Fruit fly (Drosophila melanogaster) whole organism, embryonic: ENCODE data around the gene CG12680.

Source experiments
- ATbp ChIP-seq: fragments of 200-800 bp; sonication (Bioruptor generic); optimal IDR thresholded peaks from 2 replicates; lab custom pipeline; 2017; ENCODE audit warnings: missing biosample characterization, mild to moderate bottlenecking, missing genetic modification characterization, missing genetic modification reagents
- Ada2b ChIP-seq: fragments of 200-800 bp; sonication (Bioruptor generic); IDR thresholded peaks from 2 replicates; pipeline ENCODE4 v1.3.6; 2022; ENCODE audit warnings: missing biosample characterization, missing genetic modification characterization
- CG10543 ChIP-seq: fragments of 200-800 bp; sonication (Bioruptor generic); optimal IDR thresholded peaks from 3 replicates; lab custom pipeline; 2017; ENCODE audit warnings: missing biosample characterization, mild to moderate bottlenecking, missing genetic modification characterization, moderate library complexity
- CG17328 ChIP-seq: fragments of 200-800 bp; sonication (Bioruptor generic); IDR thresholded peaks from 2 replicates; pipeline ENCODE4 v1.3.6; 2022; ENCODE audit warnings: missing biosample characterization, missing genetic modification characterization
- CG17385 ChIP-seq: fragments of 200-800 bp; sonication (Bioruptor generic); optimal IDR thresholded peaks from 3 replicates; lab custom pipeline; 2018; ENCODE audit warnings: missing biosample characterization, mild to moderate bottlenecking, missing genetic modification characterization
- CG18262 ChIP-seq: fragments of 200-800 bp; optimal IDR thresholded peaks from 3 replicates; lab custom pipeline; 2019; ENCODE audit warnings: missing biosample characterization, mild to moderate bottlenecking, missing genetic modification characterization, moderate library complexity
- CG18764 ChIP-seq: fragments of 200-800 bp; sonication (Bioruptor generic); optimal IDR thresholded peaks from 3 replicates; lab custom pipeline; 2016; ENCODE audit warnings: missing biosample characterization, missing genetic modification characterization
- CG2129 ChIP-seq: fragments of 200-800 bp; sonication (Bioruptor generic); IDR thresholded peaks from 2 replicates; pipeline ENCODE4 v1.3.6; 2022; ENCODE audit warnings: missing biosample characterization, missing genetic modification characterization; ENCODE audit not compliant: partially characterized antibody
- CG32532 ChIP-seq: fragments of 200-800 bp; sonication (Bioruptor generic); IDR thresholded peaks from 2 replicates; pipeline ENCODE4 v1.3.6; 2022; ENCODE audit warnings: missing biosample characterization, missing genetic modification characterization
- CG34224 ChIP-seq: fragments of 200-800 bp; sonication (Bioruptor generic); IDR thresholded peaks from 3 replicates; pipeline ENCODE4 v1.3.6; 2022; ENCODE audit warnings: missing biosample characterization, missing genetic modification characterization; ENCODE audit not compliant: partially characterized antibody
- CG5953 ChIP-seq: fragments of 200-800 bp; sonication (Bioruptor generic); IDR thresholded peaks from 2 replicates; pipeline ENCODE4 v1.3.6; 2022; ENCODE audit warnings: missing biosample characterization, missing genetic modification characterization
- CG7786 ChIP-seq: fragments of 200-800 bp; sonication (Bioruptor generic); optimal IDR thresholded peaks from 2 replicates; lab custom pipeline; 2016; ENCODE audit warnings: missing biosample characterization, missing genetic modification characterization
- CHES-1-like ChIP-seq: fragments of 200-800 bp; sonication (Bioruptor generic); optimal IDR thresholded peaks from 2 replicates; lab custom pipeline; 2016; ENCODE audit warnings: missing biosample characterization, missing genetic modification characterization
- HLH3B ChIP-seq: fragments of 200-800 bp; sonication (Bioruptor generic); IDR thresholded peaks from 2 replicates; pipeline ENCODE4 v1.3.6; 2022; ENCODE audit warnings: missing biosample characterization, missing genetic modification characterization
- Med ChIP-seq: fragments of 200-800 bp; sonication (Bioruptor generic); peaks from one replicate; lab custom pipeline; 2016; ENCODE audit warnings: missing biosample characterization, missing genetic modification characterization, mild to moderate bottlenecking, inconsistent platforms, moderate library complexity
- Neu2 ChIP-seq: fragments of 200-800 bp; sonication (Bioruptor generic); optimal IDR thresholded peaks from 3 replicates; lab custom pipeline; 2016; ENCODE audit warnings: missing biosample characterization, missing genetic modification characterization, borderline replicate concordance
- Poxn ChIP-seq: fragments of 200-800 bp; sonication (Bioruptor generic); IDR thresholded peaks from 2 replicates; pipeline ENCODE4 v1.3.6; 2022; ENCODE audit warnings: missing biosample characterization, missing genetic modification characterization
- Ravus ChIP-seq: fragments of 200-800 bp; sonication (Bioruptor generic); IDR thresholded peaks from 2 replicates; pipeline ENCODE4 v1.3.6; 2022; ENCODE audit warnings: missing biosample characterization, missing genetic modification characterization
- Rfx ChIP-seq: fragments of 200-800 bp; sonication (Bioruptor generic); IDR thresholded peaks from 2 replicates; pipeline ENCODE4 v1.3.6; 2022; ENCODE audit warnings: missing biosample characterization, missing genetic modification characterization
- Sox102F ChIP-seq: fragments of 200-800 bp; sonication (Bioruptor generic); optimal IDR thresholded peaks from 2 replicates; lab custom pipeline; 2018; ENCODE audit warnings: missing biosample characterization, mild to moderate bottlenecking, missing genetic modification characterization, moderate library complexity
- Sry-δ ChIP-seq: fragments of 200-800 bp; sonication (Bioruptor generic); optimal IDR thresholded peaks from 2 replicates; lab custom pipeline; 2016; ENCODE audit warnings: missing biosample characterization, missing genetic modification characterization
- Vsx1 ChIP-seq: fragments of 200-800 bp; sonication (Bioruptor generic); optimal IDR thresholded peaks from 2 replicates; lab custom pipeline; 2017; ENCODE audit warnings: missing biosample characterization, mild to moderate bottlenecking, missing genetic modification characterization, missing genetic modification reagents
- Xrp1 ChIP-seq: fragments of 200-800 bp; sonication (Bioruptor generic); IDR thresholded peaks from 2 replicates; pipeline ENCODE4 v1.3.6; 2022; ENCODE audit warnings: missing biosample characterization, missing genetic modification characterization
- bsh ChIP-seq, 2 experiments: fragments of 200-800 bp; sonication (Bioruptor generic); optimal IDR thresholded peaks; 2 replicates each; lab custom pipeline; 2017 to 2018; ENCODE audit warnings: mild to moderate bottlenecking in 2 of 2, missing biosample characterization in 2 of 2, missing genetic modification characterization in 2 of 2, moderate library complexity in 1 of 2
- chinmo ChIP-seq: fragments of 200-800 bp; sonication (Bioruptor generic); IDR thresholded peaks from 4 replicates; pipeline ENCODE4 v1.3.6; 2022; ENCODE audit warnings: missing biosample characterization, missing genetic modification characterization; ENCODE audit not compliant: partially characterized antibody
- dysf ChIP-seq: fragments of 200-800 bp; sonication (Bioruptor generic); IDR thresholded peaks from 3 replicates; pipeline ENCODE4 v1.3.6; 2022; ENCODE audit warnings: missing biosample characterization, missing genetic modification characterization
- ems ChIP-seq: fragments of 200-800 bp; sonication (Bioruptor generic); optimal IDR thresholded peaks from 3 replicates; lab custom pipeline; 2016; ENCODE audit warnings: missing biosample characterization, missing genetic modification characterization
- ewg ChIP-seq: fragments of 200-800 bp; sonication (Bioruptor generic); optimal IDR thresholded peaks from 3 replicates; lab custom pipeline; 2017; ENCODE audit warnings: mild to moderate bottlenecking, missing biosample characterization, missing genetic modification reagents, missing genetic modification characterization
- exex ChIP-seq: fragments of 200-800 bp; sonication (Bioruptor generic); optimal IDR thresholded peaks from 4 replicates; lab custom pipeline; 2018; ENCODE audit warnings: missing biosample characterization, mild to moderate bottlenecking, missing genetic modification characterization, moderate library complexity
- fd64A ChIP-seq: fragments of 200-800 bp; sonication (Bioruptor generic); optimal IDR thresholded peaks from 3 replicates; lab custom pipeline; 2018; ENCODE audit warnings: missing biosample characterization, mild to moderate bottlenecking, missing genetic modification characterization
- inv ChIP-seq: fragments of 200-800 bp; sonication (Bioruptor generic); IDR thresholded peaks from 2 replicates; pipeline ENCODE4 v1.3.6; 2022; ENCODE audit warnings: missing biosample characterization, missing genetic modification characterization; ENCODE audit not compliant: partially characterized antibody
- kay ChIP-seq: fragments of 200-800 bp; sonication (Bioruptor generic); optimal IDR thresholded peaks from 2 replicates; lab custom pipeline; 2016; ENCODE audit warnings: missing biosample characterization, missing genetic modification characterization
- kni ChIP-seq: fragments of 200-800 bp; sonication (Bioruptor generic); optimal IDR thresholded peaks from 3 replicates; lab custom pipeline; 2017; ENCODE audit warnings: mild to moderate bottlenecking, missing biosample characterization, missing genetic modification reagents, missing genetic modification characterization
- knrl ChIP-seq: fragments of 200-800 bp; sonication (Bioruptor generic); IDR thresholded peaks from 3 replicates; pipeline ENCODE4 v1.3.6; 2022; ENCODE audit warnings: missing biosample characterization, missing genetic modification characterization; ENCODE audit not compliant: partially characterized antibody
- nom ChIP-seq: fragments of 200-800 bp; sonication (Bioruptor generic); optimal IDR thresholded peaks from 2 replicates; lab custom pipeline; 2017; ENCODE audit warnings: missing biosample characterization, missing genetic modification characterization, mild to moderate bottlenecking, moderate library complexity, missing genetic modification reagents
- onecut ChIP-seq: fragments of 200-800 bp; sonication (Bioruptor generic); IDR thresholded peaks from 2 replicates; pipeline ENCODE4 v1.3.6; 2022; ENCODE audit warnings: missing biosample characterization, missing genetic modification characterization
- phol ChIP-seq: fragments of 200-800 bp; sonication (Bioruptor generic); optimal IDR thresholded peaks from 3 replicates; lab custom pipeline; 2018; ENCODE audit warnings: missing biosample characterization, mild to moderate bottlenecking, missing genetic modification characterization, moderate library complexity
- pnt ChIP-seq: fragments of 200-800 bp; sonication (Bioruptor generic); optimal IDR thresholded peaks from 3 replicates; lab custom pipeline; 2016; ENCODE audit warnings: missing biosample characterization, missing genetic modification characterization
- pros ChIP-seq: fragments of 200-800 bp; sonication (Bioruptor generic); optimal IDR thresholded peaks from 3 replicates; lab custom pipeline; 2019; ENCODE audit warnings: missing biosample characterization, mild to moderate bottlenecking, missing genetic modification characterization, moderate library complexity
- pum ChIP-seq: fragments of 200-800 bp; sonication (Bioruptor generic); optimal IDR thresholded peaks from 2 replicates; lab custom pipeline; 2016; ENCODE audit warnings: missing biosample characterization, missing genetic modification characterization
- pzg ChIP-seq: fragments of 200-800 bp; sonication (Bioruptor generic); optimal IDR thresholded peaks from 3 replicates; lab custom pipeline; 2018; ENCODE audit warnings: missing biosample characterization, mild to moderate bottlenecking, missing genetic modification characterization, moderate library complexity
- ranshi ChIP-seq: fragments of 200-800 bp; sonication (Bioruptor generic); IDR thresholded peaks from 2 replicates; pipeline ENCODE4 v1.3.6; 2022; ENCODE audit warnings: missing biosample characterization, missing genetic modification characterization
- sisA ChIP-seq: fragments of 200-800 bp; sonication (Bioruptor generic); IDR thresholded peaks from 2 replicates; pipeline ENCODE4 v1.3.6; 2022; ENCODE audit warnings: missing biosample characterization, missing genetic modification characterization
- sob ChIP-seq: fragments of 200-800 bp; sonication (Bioruptor generic); IDR thresholded peaks from 2 replicates; pipeline ENCODE4 v1.3.6; 2022; ENCODE audit warnings: missing biosample characterization, missing genetic modification characterization
- stwl ChIP-seq: fragments of 200-800 bp; sonication (Bioruptor generic); optimal IDR thresholded peaks from 3 replicates; lab custom pipeline; 2018; ENCODE audit warnings: missing biosample characterization, mild to moderate bottlenecking, missing genetic modification characterization, moderate library complexity
- twi ChIP-seq: fragments of 200-800 bp; optimal IDR thresholded peaks from 2 replicates; lab custom pipeline; 2019; ENCODE audit warnings: missing biosample characterization, mild to moderate bottlenecking, missing genetic modification characterization, moderate library complexity
- unc-4 ChIP-seq: fragments of 200-800 bp; sonication (Bioruptor generic); IDR thresholded peaks from 2 replicates; pipeline ENCODE4 v1.3.6; 2022; ENCODE audit warnings: missing biosample characterization, missing genetic modification characterization; ENCODE audit not compliant: partially characterized antibody
- zfh2 ChIP-seq: fragments of 200-800 bp; sonication (Bioruptor generic); optimal IDR thresholded peaks from 2 replicates; lab custom pipeline; 2016; ENCODE audit warnings: missing biosample characterization, missing genetic modification characterization

Gene CG12680

dm6 chrX:4955788-4956442 is 41.3 kb upstream of the CG12680 start (continued):
- peak; percentile 83 for TF ChIP-seq Med (GFP tag; lab: Kevin White, UChicago)
- no peak for TF ChIP-seq Vsx1 (GFP tag; lab: Kevin White, UChicago)
- TF ChIP-seq CG5953, result no peak
- TF ChIP-seq kay (GFP tag; lab: Kevin White, UChicago), result no peak
- peak; percentile 6 for TF ChIP-seq stwl (tag; lab: Kevin White, UChicago)
- peak; percentile 91 for TF ChIP-seq Sry-δ (GFP tag; lab: Kevin White, UChicago)
- TF ChIP-seq nom, result peak; percentile 14
- TF ChIP-seq ranshi (GFP tag; lab: Robert Waterston, UW), result 0 out of 2 replicates have a peak, but pooled peaks have one; percentile 6
- TF ChIP-seq pum, result no peak
- no peak for TF ChIP-seq CG18764 (GFP tag; lab: Kevin White, UChicago)
- TF ChIP-seq CG32532 (GFP tag; lab: Robert Waterston, UW), result peak; percentile 44; the same call in 1 of the 2 replicates
- no peak for TF ChIP-seq ewg
- TF ChIP-seq Sox102F, result no peak
- peak; percentile 23 for TF ChIP-seq CG17385
- no peak for TF ChIP-seq twi (tag; lab: Kevin White, UChicago)
- TF ChIP-seq pros (GFP tag; lab: Kevin White, UChicago), result peak; percentile 38
- TF ChIP-seq Rfx (GFP tag; lab: Robert Waterston, UW), result 0 out of 2 replicates have a peak, but pooled peaks have one; percentile 31
- peak; percentile 90 for TF ChIP-seq kni
- peak; percentile 90 for TF ChIP-seq inv (GFP tag; lab: Robert Waterston, UW)
- peak; percentile 45; the same call in 1 of the 3 replicates for TF ChIP-seq dysf (GFP tag; lab: Robert Waterston, UW)
- TF ChIP-seq chinmo (GFP tag; lab: Robert Waterston, UW), result peak; percentile 94; the same call in 3 of the 4 replicates
- TF ChIP-seq Xrp1, result peak; percentile 55
- TF ChIP-seq Poxn (GFP tag; lab: Robert Waterston, UW), result no peak
- peak; percentile 46 for TF ChIP-seq CG10543 (GFP tag; lab: Kevin White, UChicago)
- TF ChIP-seq sisA (GFP tag; lab: Robert Waterston, UW), result 0 out of 2 replicates have a peak, but pooled peaks have one; percentile 19
- peak; percentile 96 for TF ChIP-seq CG34224 (GFP tag; lab: Robert Waterston, UW)
- TF ChIP-seq sob (GFP tag; lab: Robert Waterston, UW), result peak; percentile 40; the same call in 1 of the 2 replicates
- TF ChIP-seq exex (tag; lab: Kevin White, UChicago), result no peak
- TF ChIP-seq ems (GFP tag; lab: Kevin White, UChicago), result no peak
- TF ChIP-seq Ada2b (GFP tag; lab: Robert Waterston, UW), result 0 out of 2 replicates have a peak, but pooled peaks have one; percentile 8
- TF ChIP-seq knrl (GFP tag; lab: Robert Waterston, UW), result peak; percentile 93
- 0 out of 2 replicates have a peak, but pooled peaks have one; percentile 6 for TF ChIP-seq HLH3B (GFP tag; lab: Robert Waterston, UW)
- peak in 1 of 2 experiments; percentile 12 for TF ChIP-seq bsh (GFP tag; optimal IDR thresholded peaks at IDR 0.05; lab: Kevin White, UChicago)
- no peak for TF ChIP-seq pnt (GFP tag; lab: Kevin White, UChicago)
- TF ChIP-seq CG2129 (GFP tag; lab: Robert Waterston, UW), result peak; percentile 73; the same call in 1 of the 2 replicates
- TF ChIP-seq Neu2 (GFP tag; lab: Kevin White, UChicago), result no peak
- TF ChIP-seq CG18262 (tag; lab: Kevin White, UChicago), result peak; percentile 22
- peak; percentile 10; the same call in 1 of the 2 replicates for TF ChIP-seq CG17328 (GFP tag; lab: Robert Waterston, UW)
- TF ChIP-seq pzg (GFP tag; lab: Kevin White, UChicago), result peak; percentile 39
- TF ChIP-seq ATbp, result no peak
- peak; percentile 12 for TF ChIP-seq CHES-1-like (GFP tag; lab: Kevin White, UChicago)
- TF ChIP-seq Ravus (GFP tag; lab: Robert Waterston, UW), result no peak
- TF ChIP-seq CG7786, result no peak
- peak; percentile 14 for TF ChIP-seq zfh2 (GFP tag; lab: Kevin White, UChicago)
- no peak for TF ChIP-seq fd64A (GFP tag; lab: Kevin White, UChicago)
- no peak for TF ChIP-seq phol (tag; lab: Kevin White, UChicago)
- TF ChIP-seq onecut (GFP tag; lab: Robert Waterston, UW), result 0 out of 2 replicates have a peak, but pooled peaks have one; percentile 23
- TF ChIP-seq unc-4 (GFP tag; lab: Robert Waterston, UW), result peak; percentile 94
